Fruit fly (Drosophila melanogaster) whole organism, larva: ENCODE results near the gene CG11843.

Experiments used
- noc ChIP-seq: fragments of 200-800 bp; sonication (Bioruptor generic); optimal IDR thresholded peaks from 3 replicates; lab custom pipeline; 2019; ENCODE audit warnings: missing biosample characterization, mild to moderate bottlenecking, missing genetic modification characterization, moderate library complexity

CG11843 gene

dm6 chr3R:29052380-29052779, 1.8 kb upstream of the CG11843 start, which contains the start of gene CG11842:
Gene CG11842 (plus strand): TSS chr3R:29052680.
- TF ChIP-seq noc: no peak

dm6 chr3R:29055710-29056109, 1.6 kb downstream of the CG11843 start, which contains the start of gene Sirt7:
Gene Sirt7 (plus strand): TSS chr3R:29055927.
- no peak for TF ChIP-seq noc

dm6 chr3R:29059385-29059784, 5.2 kb downstream of the CG11843 start:
- no peak for TF ChIP-seq noc

- no peak for TF ChIP-seq noc
Observed at dm6 chr3R:29062717-29063206, 8.6 kb downstream of the CG11843 start, which contains the start of the genes Cul5 and Bicra. Gene Cul5 (minus strand): TSS chr3R:29062975. Gene Bicra (plus strand): TSS chr3R:29063040.

DNA sequence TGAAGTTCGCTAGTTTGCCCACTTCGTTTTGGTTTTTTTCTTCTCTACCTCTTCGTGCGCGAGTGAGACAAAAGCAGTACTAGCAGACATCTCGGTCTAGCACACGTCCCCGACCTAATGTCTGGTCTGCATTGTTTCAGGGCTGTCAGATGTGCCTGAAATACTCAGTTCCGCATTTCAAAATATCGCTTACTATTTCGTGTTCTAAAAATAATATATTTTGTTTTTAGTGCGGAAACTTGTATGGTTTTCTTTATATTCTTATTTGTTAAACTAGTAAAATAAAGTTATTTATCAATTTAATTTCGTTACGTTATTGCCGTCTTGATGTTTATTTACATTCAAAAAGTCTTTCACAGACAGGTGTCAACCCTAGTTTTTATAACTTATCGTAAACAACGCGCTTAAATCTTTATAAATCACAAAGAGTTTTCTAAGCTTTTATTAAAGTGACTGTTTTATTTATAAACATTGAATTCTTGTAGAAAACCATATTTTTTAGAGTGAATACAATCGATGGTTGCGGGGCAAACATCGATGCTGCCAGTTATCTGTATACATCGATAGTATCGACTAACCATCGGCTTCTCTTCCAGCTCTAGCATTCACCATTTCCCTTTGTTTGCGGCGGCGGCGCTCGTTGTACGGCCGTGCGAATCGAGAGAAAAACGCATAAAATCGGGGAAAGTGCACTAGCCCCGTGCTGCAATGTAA, 9.2 kb downstream of the CG11843 start:
- peak; percentile 85 for TF ChIP-seq noc

dm6 chr3R:29063921-29064460, 9.8 kb downstream of the CG11843 start:
- no peak for TF ChIP-seq noc

DNA sequence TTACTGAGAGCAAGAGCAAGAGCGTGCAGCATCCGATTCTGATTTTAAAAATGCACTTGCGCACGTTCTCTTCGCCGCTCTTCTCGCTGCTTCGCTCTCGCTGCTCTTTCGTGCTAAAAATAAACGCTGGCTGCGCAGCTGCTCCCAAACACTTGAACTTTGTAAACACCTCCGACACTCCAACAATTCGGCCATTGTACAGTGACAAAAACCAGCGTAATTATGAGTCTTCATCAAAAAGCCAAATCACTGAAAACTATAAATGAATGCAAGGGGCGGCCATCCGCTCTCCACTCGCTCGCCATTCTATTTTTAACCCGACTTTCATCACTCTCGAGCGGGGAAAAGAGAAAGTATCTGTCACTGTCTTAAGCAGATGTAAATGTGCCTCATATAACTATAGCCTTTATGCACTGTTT, 10.5 kb downstream of the CG11843 start:
- TF ChIP-seq noc: no peak

DNA sequence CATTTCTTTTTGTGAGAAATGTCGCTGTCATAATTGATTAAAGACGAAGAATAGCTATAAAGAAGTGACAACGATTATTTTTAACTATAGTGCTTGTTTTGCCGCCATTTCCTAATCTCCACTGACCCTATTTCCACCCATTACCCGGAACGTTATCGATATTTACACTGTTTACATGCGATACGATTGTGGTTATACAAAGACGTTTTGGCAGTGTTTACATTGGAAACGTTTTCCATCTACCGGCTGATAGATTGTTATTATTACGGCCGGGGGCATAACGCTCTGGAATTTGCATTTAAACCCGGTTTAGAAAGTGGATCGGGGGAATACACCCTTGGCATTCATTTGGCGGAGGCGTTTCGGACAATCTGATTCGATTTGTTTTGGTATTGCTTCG, 12.1 kb downstream of the CG11843 start:
- no peak for TF ChIP-seq noc

- no peak for TF ChIP-seq noc
Observed at dm6 chr3R:29067091-29067490, 12.9 kb downstream of the CG11843 start.

dm6 chr3R:29068430-29069207, 14.5 kb downstream of the CG11843 start:
- TF ChIP-seq noc: peak; percentile 29

DNA sequence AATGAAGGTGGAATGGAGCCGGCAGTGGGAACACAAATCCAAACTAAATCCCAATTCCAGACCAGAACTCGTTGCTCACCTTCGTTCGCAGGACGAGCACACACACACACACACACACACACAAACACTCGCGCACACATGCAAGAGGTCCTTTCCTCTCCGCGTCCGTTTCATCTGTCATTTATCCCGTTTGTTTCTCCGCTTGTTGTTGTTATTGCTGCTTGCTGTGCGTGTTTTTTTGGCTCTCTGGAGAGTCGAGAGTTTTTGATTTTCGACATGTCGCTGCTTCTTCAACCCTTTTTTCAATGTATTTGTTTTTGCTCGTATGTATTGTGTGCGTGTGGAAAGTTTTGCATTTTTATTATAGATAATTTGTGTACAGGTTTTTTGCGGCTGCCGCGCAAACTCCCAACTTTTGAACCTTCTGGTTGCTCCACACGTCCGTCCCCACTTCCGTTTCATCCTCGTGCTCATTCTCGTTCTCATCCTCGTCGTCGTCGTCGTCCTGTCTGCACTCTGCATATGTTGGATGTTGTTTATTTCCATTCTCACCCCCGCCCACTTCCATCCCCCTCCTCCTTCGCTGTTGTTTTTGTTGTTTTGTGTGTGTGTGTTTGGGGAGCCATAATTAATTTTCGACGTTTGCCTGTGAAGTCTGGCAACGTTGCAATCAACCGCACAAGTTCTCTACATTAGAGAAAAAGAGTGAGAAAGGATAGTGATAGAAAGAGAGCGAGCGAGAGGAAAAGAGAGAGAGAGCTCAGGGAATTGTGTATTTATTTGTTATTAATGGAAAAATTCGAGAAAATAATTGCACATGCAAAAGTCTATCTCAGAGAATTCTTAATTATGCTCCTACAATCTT, 15.3 kb downstream of the CG11843 start:
- no peak for TF ChIP-seq noc

DNA sequence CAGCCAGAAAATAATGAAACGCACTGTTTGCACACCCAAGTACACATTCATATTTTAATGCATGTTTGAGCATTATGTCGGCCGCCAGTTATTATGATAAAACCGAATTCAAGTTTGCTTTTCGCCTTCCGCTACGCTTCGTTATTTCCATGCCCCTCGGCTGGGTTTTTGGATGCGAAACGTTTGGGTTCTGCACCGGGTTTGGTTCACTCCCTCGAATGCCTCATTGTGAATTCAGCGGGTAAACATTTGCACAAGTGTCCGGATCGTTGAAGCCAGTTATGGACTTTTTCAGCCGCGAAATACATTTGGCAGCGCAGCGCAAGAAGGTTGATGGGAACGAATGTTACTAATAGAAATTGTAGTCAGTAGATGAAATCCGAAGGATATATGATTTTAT, 17.0 kb downstream of the CG11843 start:
- TF ChIP-seq noc: no peak

- no peak for TF ChIP-seq noc
Observed at dm6 chr3R:29072834-29073233, 18.7 kb downstream of the CG11843 start.

DNA sequence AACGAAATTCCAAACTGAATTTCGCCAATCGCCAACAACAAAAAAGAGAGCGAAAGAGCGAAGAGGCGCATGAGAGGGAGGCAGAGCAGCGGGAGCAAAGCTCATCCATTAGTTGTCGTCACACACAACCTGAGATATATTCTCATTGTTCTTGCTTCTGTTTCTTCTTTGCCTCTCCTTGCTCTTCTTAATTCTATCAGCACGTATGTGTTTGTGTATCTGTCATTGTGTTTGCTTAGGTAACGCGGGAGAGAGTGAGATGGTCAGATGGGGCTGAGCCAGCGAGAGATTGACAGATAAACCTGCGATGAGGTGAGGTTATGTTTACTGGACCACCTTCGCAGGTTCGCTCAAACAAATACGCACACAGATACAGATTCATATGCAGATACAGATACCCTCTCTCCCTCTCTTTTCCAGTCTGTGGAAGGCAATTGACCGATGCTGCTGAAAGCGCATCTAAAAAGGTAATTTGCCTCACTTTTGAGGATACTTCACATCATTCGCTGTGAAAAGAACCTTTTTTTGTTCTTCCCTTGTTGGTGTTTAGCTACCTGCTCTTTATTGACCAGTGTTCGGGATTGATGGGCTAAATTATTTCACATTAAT, 20.0 kb downstream of the CG11843 start:
- peak; percentile 16 for TF ChIP-seq noc

DNA sequence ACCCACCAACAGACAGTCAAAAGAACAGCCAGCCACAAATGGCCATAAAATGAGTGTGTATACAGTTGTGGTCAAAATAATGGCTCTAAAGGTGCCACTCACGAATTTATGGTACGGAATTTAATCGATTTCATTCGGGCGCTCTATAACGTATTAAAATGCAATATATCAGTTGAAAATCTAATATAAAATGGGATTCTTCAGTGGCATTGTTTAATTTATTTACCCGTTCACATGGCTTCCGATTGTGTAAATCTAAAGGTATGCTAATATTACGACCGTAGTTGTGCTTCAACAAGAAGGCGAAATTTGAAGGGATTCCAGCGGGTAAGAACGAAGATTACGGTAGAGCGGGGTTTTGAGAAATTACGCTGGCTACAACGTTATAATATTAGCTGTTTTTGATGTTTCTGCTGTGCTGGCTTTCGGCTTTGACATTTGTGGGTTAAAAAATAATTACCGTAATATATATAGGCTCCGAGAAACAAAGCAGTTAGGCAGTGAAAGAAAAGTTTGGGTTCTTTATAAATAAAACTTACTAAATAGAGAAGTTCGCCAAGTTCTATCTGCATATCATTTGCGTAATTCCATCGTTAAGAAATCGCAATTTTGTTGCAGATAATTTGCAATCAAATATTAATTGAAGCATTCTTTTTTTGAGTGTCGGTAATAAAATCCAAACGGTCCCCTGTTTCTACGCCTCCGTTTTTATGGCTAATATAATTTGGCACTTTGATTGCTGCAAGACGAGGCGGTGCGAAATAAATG, 21.7 kb downstream of the CG11843 start:
- TF ChIP-seq noc: peak; percentile 19
